Worm (Caenorhabditis elegans): ENCODE measurements around the gene T05A10.6.

T05A10.6 gene

ce11 chrX:10758453-10758852 lies 36.1 kb downstream of the T05A10.6 start:
- TF ChIP-seq unc-42 (tag; optimal IDR thresholded peaks at IDR 0.05) (peak; percentile 15), ceh-31 (tag; optimal IDR thresholded peaks at IDR 0.05) (no peak)

- no peak for TF ChIP-seq ceh-24 (tag; optimal IDR thresholded peaks at IDR 0.05)
- TF ChIP-seq unc-86 (tag; optimal IDR thresholded peaks at IDR 0.05), result no peak
- TF ChIP-seq unc-3 (GFP tag; conservative IDR thresholded peaks at IDR 0.05), result no peak
- no peak for TF ChIP-seq unc-3 (tag; optimal IDR thresholded peaks at IDR 0.05)
- no peak for TF ChIP-seq ztf-16 (tag; optimal IDR thresholded peaks at IDR 0.05)
- no peak for TF ChIP-seq ceh-14 (tag; optimal IDR thresholded peaks at IDR 0.05)
- TF ChIP-seq unc-55 (GFP tag; optimal IDR thresholded peaks at IDR 0.05), result no peak
- TF ChIP-seq dmd-4 (tag; optimal IDR thresholded peaks at IDR 0.05; ENCODE audit: borderline replicate concordance), result no peak
- no peak for TF ChIP-seq hlh-6 (tag; optimal IDR thresholded peaks at IDR 0.05)
- TF ChIP-seq elt-2 (tag; optimal IDR thresholded peaks at IDR 0.05), result no peak
- TF ChIP-seq fkh-6 (tag; optimal IDR thresholded peaks at IDR 0.05), result no peak
- TF ChIP-seq pros-1 (tag; optimal IDR thresholded peaks at IDR 0.05), result no peak
- no peak for TF ChIP-seq ceh-30 (tag; optimal IDR thresholded peaks at IDR 0.05)
- TF ChIP-seq ceh-9 (tag; optimal IDR thresholded peaks at IDR 0.05), result no peak
- no peak for TF ChIP-seq pax-1 (tag; optimal IDR thresholded peaks at IDR 0.05)
- TF ChIP-seq ceh-22 (tag; optimal IDR thresholded peaks at IDR 0.05), result no peak
- TF ChIP-seq ceh-34 (tag; optimal IDR thresholded peaks at IDR 0.05), result no peak
- no peak for TF ChIP-seq ttx-3 (tag; optimal IDR thresholded peaks at IDR 0.05)
- no peak for TF ChIP-seq nhr-11 (tag; optimal IDR thresholded peaks at IDR 0.05)
- TF ChIP-seq mec-3 (tag; optimal IDR thresholded peaks at IDR 0.05; ENCODE audit: borderline replicate concordance), result no peak
Measured at ce11 chrX:10757608-10758007, 36.9 kb downstream of the T05A10.6 start, which contains the start of gene R07A4.4. R07A4.4 (minus strand) TSS chrX:10757708.

- TF ChIP-seq pqm-1 (tag; optimal IDR thresholded peaks at IDR 0.05), result no peak
- TF ChIP-seq sdc-2 (tag; optimal IDR thresholded peaks at IDR 0.05), result peak; percentile 94
Measured at ce11 chrX:10756185-10756584, 38.4 kb downstream of the T05A10.6 start.

ce11 chrX:10754532-10754931 lies 40.0 kb downstream of the T05A10.6 start:
- peak; percentile 95 for TF ChIP-seq elt-2 (tag; optimal IDR thresholded peaks at IDR 0.05)
- no peak for TF ChIP-seq hlh-8 (tag; optimal IDR thresholded peaks at IDR 0.05)

ce11 chrX:10753403-10753802 lies 41.1 kb downstream of the T05A10.6 start, which contains the start of gene R07A4.3:
R07A4.3 (plus strand) TSS chrX:10753703.
- TF ChIP-seq ceh-18 (tag; optimal IDR thresholded peaks at IDR 0.05) (no peak), fax-1 (tag; optimal IDR thresholded peaks at IDR 0.05) (no peak), pax-1 (tag; optimal IDR thresholded peaks at IDR 0.05) (no peak), gmeb-2 (tag; optimal IDR thresholded peaks at IDR 0.05) (no peak), hlh-13 (GFP tag; optimal IDR thresholded peaks at IDR 0.05) (no peak), dmd-4 (tag; optimal IDR thresholded peaks at IDR 0.05; ENCODE audit: borderline replicate concordance) (no peak), hlh-30 (tag; optimal IDR thresholded peaks at IDR 0.05; ENCODE audit: insufficient read depth) (no peak), ceh-24 (tag; optimal IDR thresholded peaks at IDR 0.05) (no peak), sdc-2 (tag; optimal IDR thresholded peaks at IDR 0.05) (no peak)

ce11 chrX:10748145-10748544 lies 46.4 kb downstream of the T05A10.6 start:
- TF ChIP-seq ref-2 (tag; optimal IDR thresholded peaks at IDR 0.05), result no peak
- TF ChIP-seq syd-9 (tag; optimal IDR thresholded peaks at IDR 0.05), result no peak
- no peak for TF ChIP-seq K02D7.2 (tag; optimal IDR thresholded peaks at IDR 0.05)
- no peak for TF ChIP-seq ceh-24 (tag; optimal IDR thresholded peaks at IDR 0.05)
- TF ChIP-seq hlh-8 (tag; optimal IDR thresholded peaks at IDR 0.05), result no peak
- TF ChIP-seq eyg-1 (tag; optimal IDR thresholded peaks at IDR 0.05), result no peak
- TF ChIP-seq F13H6.1 (tag; optimal IDR thresholded peaks at IDR 0.05), result no peak
- TF ChIP-seq pax-1 (tag; optimal IDR thresholded peaks at IDR 0.05), result no peak
- TF ChIP-seq nhr-232 (tag; optimal IDR thresholded peaks at IDR 0.05), result no peak
- TF ChIP-seq dmd-4 (tag; optimal IDR thresholded peaks at IDR 0.05; ENCODE audit: borderline replicate concordance), result no peak
- no peak for TF ChIP-seq fkh-10 (GFP tag; optimal IDR thresholded peaks at IDR 0.05)
- TF ChIP-seq zip-5 (tag; optimal IDR thresholded peaks at IDR 0.05), result no peak
- no peak for TF ChIP-seq hlh-6 (tag; optimal IDR thresholded peaks at IDR 0.05)
- no peak for TF ChIP-seq ceh-18 (tag; optimal IDR thresholded peaks at IDR 0.05)
- TF ChIP-seq hlh-15 (tag; optimal IDR thresholded peaks at IDR 0.05), result no peak
- no peak for TF ChIP-seq sdc-2 (tag; optimal IDR thresholded peaks at IDR 0.05)
- TF ChIP-seq dve-1 (tag; optimal IDR thresholded peaks at IDR 0.05), result no peak

Measured in whole organism, late embryonic.